Worm (Caenorhabditis elegans) whole organism, midembryonic: Measurements from ENCODE around the gene nhr-167.

Source experiments
- T22C8.4 ChIP-seq: fragments of 200-800 bp; sonication (Bioruptor generic); IDR thresholded peaks from 2 replicates; pipeline ENCODE4 v1.3.6; 2022; ENCODE audit warnings: missing genetic modification characterization, missing compliant biosample characterization
- cog-1 ChIP-seq: sonication (generic microtip); optimal IDR thresholded peaks from 2 replicates; lab custom pipeline; 2016; ENCODE audit warnings: missing genetic modification characterization, missing compliant biosample characterization
- flt-1 ChIP-seq: fragments of 200-800 bp; sonication (Bioruptor generic); IDR thresholded peaks from 2 replicates; pipeline ENCODE4 v1.3.6; 2022; ENCODE audit warnings: missing genetic modification characterization, missing compliant biosample characterization
- klf-2 ChIP-seq: fragments of 200-800 bp; sonication (Bioruptor generic); conservative IDR thresholded peaks from 2 replicates; pipeline ENCODE4 v1.3.6; 2022; ENCODE audit warnings: missing genetic modification reagents, missing genetic modification characterization, missing compliant biosample characterization
- med-1 ChIP-seq: sonication (generic microtip); optimal IDR thresholded peaks from 2 replicates; lab custom pipeline; 2017; ENCODE audit warnings: missing genetic modification characterization, mild to moderate bottlenecking, missing compliant biosample characterization, antibody characterized with exemption, missing genetic modification reagents; ENCODE audit not compliant: insufficient read depth
- ref-1 ChIP-seq: fragments of 200-800 bp; sonication (Bioruptor generic); conservative IDR thresholded peaks from 2 replicates; pipeline ENCODE4 v1.3.6; 2022; ENCODE audit warnings: missing genetic modification reagents, missing genetic modification characterization, missing compliant biosample characterization
- tab-1 ChIP-seq: fragments of 200-800 bp; sonication (Bioruptor generic); IDR thresholded peaks from 2 replicates; pipeline ENCODE4 v1.3.6; 2022; ENCODE audit warnings: missing genetic modification characterization, missing compliant biosample characterization
- ztf-23 ChIP-seq: fragments of 200-800 bp; sonication (Bioruptor generic); IDR thresholded peaks from 2 replicates; pipeline ENCODE4 v1.3.6; 2022; ENCODE audit warnings: missing genetic modification reagents, missing genetic modification characterization, missing compliant biosample characterization
- ztf-29 ChIP-seq: fragments of 200-800 bp; sonication (Bioruptor generic); IDR thresholded peaks from 2 replicates; pipeline ENCODE4 v1.3.6; 2022; ENCODE audit warnings: missing genetic modification reagents, missing genetic modification characterization, missing compliant biosample characterization

nhr-167 gene

DNA sequence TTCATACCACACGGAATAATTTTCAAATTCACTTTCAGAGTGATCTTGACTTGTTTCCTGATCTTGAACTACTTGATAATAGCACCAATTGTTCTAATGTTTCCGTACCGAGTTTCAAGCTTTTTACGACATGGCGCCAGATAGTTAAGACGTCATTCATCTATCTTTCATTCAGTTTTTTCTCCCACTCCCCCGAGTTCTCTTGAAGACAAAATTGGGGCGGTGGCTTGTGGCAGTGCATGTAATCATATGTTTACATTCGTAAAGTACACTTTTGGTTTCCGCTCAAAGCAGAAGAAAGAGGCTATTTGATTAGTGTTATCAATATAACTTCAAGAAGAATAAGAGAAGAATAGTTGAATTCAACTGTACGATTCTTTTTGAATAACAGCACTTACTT lies 17.7 kb upstream of the nhr-167 start:
- no peak for TF ChIP-seq med-1 (GFP tag; lab: Kevin White, UChicago)
- no peak for TF ChIP-seq cog-1 (tag; lab: Kevin White, UChicago)
- TF ChIP-seq ztf-23 (GFP tag; lab: Robert Waterston, UW): no peak
- TF ChIP-seq klf-2 (GFP tag; lab: Robert Waterston, UW): no peak
- no peak for TF ChIP-seq T22C8.4 (GFP tag; lab: Robert Waterston, UW)
- TF ChIP-seq ref-1 (GFP tag; lab: Robert Waterston, UW): no peak
- TF ChIP-seq flt-1 (GFP tag; lab: Robert Waterston, UW): no peak
- no peak for TF ChIP-seq tab-1 (GFP tag; lab: Robert Waterston, UW)
- no peak for TF ChIP-seq ztf-29

ce11 chrX:11996606-11997005 lies 14.7 kb upstream of the nhr-167 start:
- TF ChIP-seq cog-1 (tag; lab: Kevin White, UChicago) (no peak), ztf-29 (no peak), T22C8.4 (GFP tag; lab: Robert Waterston, UW) (no peak), klf-2 (GFP tag; lab: Robert Waterston, UW) (no peak), tab-1 (GFP tag; lab: Robert Waterston, UW) (no peak), flt-1 (GFP tag; lab: Robert Waterston, UW) (no peak), ref-1 (GFP tag; lab: Robert Waterston, UW) (no peak), med-1 (GFP tag; lab: Kevin White, UChicago) (no peak), ztf-23 (GFP tag; lab: Robert Waterston, UW) (no peak)

- no peak for TF ChIP-seq ztf-23 (GFP tag; lab: Robert Waterston, UW)
- TF ChIP-seq T22C8.4 (GFP tag; lab: Robert Waterston, UW): no peak
- no peak for TF ChIP-seq flt-1 (GFP tag; lab: Robert Waterston, UW)
- TF ChIP-seq cog-1 (tag; lab: Kevin White, UChicago): no peak
- TF ChIP-seq tab-1 (GFP tag; lab: Robert Waterston, UW): no peak
- no peak for TF ChIP-seq med-1 (GFP tag; lab: Kevin White, UChicago)
- TF ChIP-seq ref-1 (GFP tag; lab: Robert Waterston, UW): no peak
- no peak for TF ChIP-seq ztf-29
- TF ChIP-seq klf-2 (GFP tag; lab: Robert Waterston, UW): no peak
Observed at ce11 chrX:11994484-11994883, 12.6 kb upstream of the nhr-167 start, which contains the start of gene C49F5.7. Gene C49F5.7 (plus strand): TSS chrX:11994784.

- TF ChIP-seq klf-2 (GFP tag; lab: Robert Waterston, UW) (no peak), T22C8.4 (GFP tag; lab: Robert Waterston, UW) (no peak), med-1 (GFP tag; lab: Kevin White, UChicago) (no peak), ztf-23 (GFP tag; lab: Robert Waterston, UW) (no peak), ztf-29 (no peak), tab-1 (GFP tag; lab: Robert Waterston, UW) (no peak), ref-1 (GFP tag; lab: Robert Waterston, UW) (no peak)
Observed at ce11 chrX:11993327-11993726, 11.4 kb upstream of the nhr-167 start.

DNA sequence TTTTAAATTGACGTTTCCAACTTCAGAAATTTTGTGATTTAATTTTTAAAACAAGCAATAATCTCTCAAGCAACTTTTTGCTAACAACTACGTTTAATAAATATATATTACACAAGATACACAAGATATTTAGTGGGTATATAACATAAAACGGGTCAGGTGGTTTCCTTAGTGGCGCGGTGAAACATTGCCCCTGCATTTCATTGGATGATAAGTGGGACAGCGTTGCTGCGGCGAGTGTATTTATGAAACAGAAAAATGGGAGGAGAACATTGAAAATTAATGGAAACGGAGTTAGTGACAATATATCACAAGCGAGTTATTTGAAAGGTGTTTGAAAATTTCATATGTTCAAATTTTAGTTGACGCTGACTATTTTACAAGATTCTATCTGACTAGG lies 10.9 kb upstream of the nhr-167 start:
- TF ChIP-seq flt-1 (GFP tag; lab: Robert Waterston, UW) (no peak), klf-2 (GFP tag; lab: Robert Waterston, UW) (no peak), ref-1 (GFP tag; lab: Robert Waterston, UW) (no peak), T22C8.4 (GFP tag; lab: Robert Waterston, UW) (no peak), ztf-23 (GFP tag; lab: Robert Waterston, UW) (no peak), ztf-29 (no peak), med-1 (GFP tag; lab: Kevin White, UChicago) (no peak), cog-1 (tag; lab: Kevin White, UChicago) (no peak)

DNA sequence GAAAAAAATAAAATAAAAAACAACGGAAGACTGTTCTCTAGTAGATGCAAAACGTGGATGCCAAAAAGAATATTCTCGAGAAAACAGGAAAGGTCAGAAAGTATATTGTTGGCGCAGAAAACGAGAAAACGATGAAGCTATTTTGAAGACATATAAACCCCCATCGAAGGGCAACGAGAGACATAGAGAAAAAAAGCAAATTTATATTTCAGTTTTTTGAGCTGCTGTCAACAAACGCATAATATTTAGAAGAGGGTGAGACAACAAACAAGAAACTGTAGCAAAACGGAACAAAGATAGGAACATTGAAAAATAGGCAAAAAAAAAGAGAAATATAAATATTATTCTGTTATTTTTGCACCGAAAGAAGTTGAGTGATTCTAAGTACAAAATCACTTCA lies 10.4 kb upstream of the nhr-167 start:
- TF ChIP-seq ztf-23 (GFP tag; lab: Robert Waterston, UW) (no peak), T22C8.4 (GFP tag; lab: Robert Waterston, UW) (no peak), med-1 (GFP tag; lab: Kevin White, UChicago) (no peak), cog-1 (tag; lab: Kevin White, UChicago) (no peak), ztf-29 (no peak)

ce11 chrX:11987900-11988364 lies 6.0 kb upstream of the nhr-167 start, which contains the start of gene C49F5.6:
Gene C49F5.6 (plus strand): TSS chrX:11988314.
- TF ChIP-seq ztf-23 (GFP tag; lab: Robert Waterston, UW) (no peak), ztf-29 (no peak), T22C8.4 (GFP tag; lab: Robert Waterston, UW) (no peak), med-1 (GFP tag; lab: Kevin White, UChicago) (no peak), cog-1 (tag; lab: Kevin White, UChicago) (no peak), klf-2 (GFP tag; lab: Robert Waterston, UW) (no peak), flt-1 (GFP tag; lab: Robert Waterston, UW) (no peak), tab-1 (GFP tag; lab: Robert Waterston, UW) (no peak), ref-1 (GFP tag; lab: Robert Waterston, UW) (no peak)

DNA sequence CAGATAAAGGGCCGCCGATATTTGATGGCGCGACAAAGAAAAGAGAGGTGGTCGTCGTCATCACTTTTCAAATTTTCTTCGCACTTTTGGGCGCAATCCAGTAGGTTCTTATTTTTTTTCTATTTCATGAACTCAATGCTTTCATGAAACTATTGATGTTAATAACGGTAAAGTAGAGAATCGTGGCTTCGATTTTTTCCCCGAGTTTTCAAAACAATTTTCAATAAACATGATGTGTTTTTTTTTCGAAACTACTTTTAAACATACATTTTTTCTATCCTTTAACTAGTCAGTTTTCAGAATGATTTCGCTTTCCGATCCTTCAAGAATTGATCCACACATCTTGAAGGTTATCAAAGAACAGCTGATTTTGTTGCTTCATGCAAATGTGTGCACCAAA lies 4.0 kb upstream of the nhr-167 start, which contains the start of gene C49F5.5:
TSS of gene C49F5.5 (plus strand) at position 301 of the 400 bp plus-strand sequence.
- TF ChIP-seq T22C8.4 (GFP tag; lab: Robert Waterston, UW): no peak
- no peak for TF ChIP-seq klf-2 (GFP tag; lab: Robert Waterston, UW)
- TF ChIP-seq ref-1 (GFP tag; lab: Robert Waterston, UW): no peak
- no peak for TF ChIP-seq ztf-23 (GFP tag; lab: Robert Waterston, UW)
- no peak for TF ChIP-seq flt-1 (GFP tag; lab: Robert Waterston, UW)
- TF ChIP-seq med-1 (GFP tag; lab: Kevin White, UChicago): no peak
- TF ChIP-seq tab-1 (GFP tag; lab: Robert Waterston, UW): no peak
- TF ChIP-seq ztf-29: no peak
- no peak for TF ChIP-seq cog-1 (tag; lab: Kevin White, UChicago)

DNA sequence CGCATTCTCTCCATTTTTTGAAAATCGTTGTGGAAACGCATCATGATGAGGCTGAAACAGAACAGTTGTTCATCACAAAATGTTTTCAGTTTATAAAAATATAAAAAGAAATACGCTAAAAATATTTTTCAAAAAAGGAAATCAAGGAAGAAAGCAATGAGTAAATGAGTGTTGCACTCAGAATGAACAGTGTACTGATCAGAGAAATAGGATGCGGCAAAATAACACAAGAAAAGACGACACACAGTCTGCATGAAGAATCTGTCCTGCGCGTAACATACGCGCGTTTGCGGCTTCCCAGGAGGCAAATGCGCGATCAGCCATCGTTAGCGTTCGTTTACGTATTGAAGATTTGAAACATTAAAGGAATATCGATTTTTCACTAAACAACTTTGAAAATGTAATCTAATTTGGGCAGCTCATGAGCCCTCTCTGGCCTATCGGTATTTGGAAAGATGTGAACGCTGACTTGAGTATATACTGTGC lies 1.7 kb upstream of the nhr-167 start, which contains the start of gene C49F5.3:
TSS of gene C49F5.3 (minus strand) at position 51 of the 486 bp plus-strand sequence.
- no peak for TF ChIP-seq flt-1 (GFP tag; lab: Robert Waterston, UW)
- TF ChIP-seq ztf-29: no peak
- no peak for TF ChIP-seq med-1 (GFP tag; lab: Kevin White, UChicago)
- TF ChIP-seq tab-1 (GFP tag; lab: Robert Waterston, UW): no peak
- TF ChIP-seq T22C8.4 (GFP tag; lab: Robert Waterston, UW): no peak
